Fruit fly (Drosophila melanogaster) whole organism, prepupa: ENCODE data around the gene Rpn7.
A peak's percentile ranks its signal among the peaks of the same experiment; 100 is the strongest.

Experiments
- Blimp-1 ChIP-seq: fragments of 200-800 bp; sonication (Bioruptor generic); optimal IDR thresholded peaks from 3 replicates; lab custom pipeline; 2017; ENCODE audit warnings: missing biosample characterization, missing genetic modification characterization, mild to moderate bottlenecking, moderate library complexity, missing genetic modification reagents
- CG10631 ChIP-seq: fragments of 200-800 bp; sonication (Bioruptor generic); optimal IDR thresholded peaks from 2 replicates; lab custom pipeline; 2016; ENCODE audit warnings: missing biosample characterization, missing genetic modification characterization
- CG11294 ChIP-seq: fragments of 200-800 bp; sonication (Bioruptor generic); IDR thresholded peaks from 2 replicates; pipeline ENCODE4 v1.3.6; 2022; ENCODE audit warnings: missing biosample characterization, missing genetic modification characterization
- CG11902 ChIP-seq: fragments of 200-800 bp; sonication (Bioruptor generic); optimal IDR thresholded peaks from 3 replicates; lab custom pipeline; 2016; ENCODE audit warnings: missing biosample characterization, missing genetic modification characterization
- CG15336 ChIP-seq: fragments of 200-800 bp; sonication (Bioruptor generic); IDR thresholded peaks from 2 replicates; pipeline ENCODE4 v1.3.6; 2022; ENCODE audit warnings: missing biosample characterization, missing genetic modification characterization
- CG1621 ChIP-seq: fragments of 200-800 bp; sonication (Bioruptor generic); optimal IDR thresholded peaks from 3 replicates; lab custom pipeline; 2018; ENCODE audit warnings: missing biosample characterization, mild to moderate bottlenecking, missing genetic modification characterization
- CG16779 ChIP-seq: fragments of 200-800 bp; sonication (Bioruptor generic); optimal IDR thresholded peaks from 3 replicates; lab custom pipeline; 2017; ENCODE audit warnings: missing biosample characterization, mild to moderate bottlenecking, missing genetic modification characterization
- CG3032 ChIP-seq: fragments of 200-800 bp; optimal IDR thresholded peaks from 2 replicates; lab custom pipeline; 2019; ENCODE audit warnings: missing biosample characterization, mild to moderate bottlenecking, missing genetic modification characterization, moderate library complexity
- CG31627 ChIP-seq: fragments of 200-800 bp; sonication (Bioruptor generic); optimal IDR thresholded peaks from 3 replicates; lab custom pipeline; 2016; ENCODE audit warnings: missing biosample characterization, missing genetic modification characterization
- CG32006 ChIP-seq: fragments of 200-800 bp; sonication (Bioruptor generic); optimal IDR thresholded peaks from 3 replicates; lab custom pipeline; 2017; ENCODE audit warnings: missing biosample characterization, mild to moderate bottlenecking, missing genetic modification characterization
- CG34406 ChIP-seq: fragments of 200-800 bp; sonication (Bioruptor generic); optimal IDR thresholded peaks from 3 replicates; lab custom pipeline; 2016; ENCODE audit warnings: missing biosample characterization, missing genetic modification characterization
- CG4318 ChIP-seq: fragments of 200-800 bp; sonication (Bioruptor generic); optimal IDR thresholded peaks from 3 replicates; lab custom pipeline; 2017; ENCODE audit warnings: missing biosample characterization, mild to moderate bottlenecking, missing genetic modification characterization
- CG6276 ChIP-seq: fragments of 200-800 bp; sonication (Bioruptor generic); optimal IDR thresholded peaks from 2 replicates; lab custom pipeline; 2017; ENCODE audit warnings: missing biosample characterization, mild to moderate bottlenecking, missing genetic modification characterization
- CG6808 ChIP-seq: fragments of 200-800 bp; sonication (Bioruptor generic); optimal IDR thresholded peaks from 3 replicates; lab custom pipeline; 2017; ENCODE audit warnings: missing biosample characterization, missing genetic modification characterization, mild to moderate bottlenecking, moderate library complexity, missing genetic modification reagents
- CG6854 ChIP-seq: fragments of 200-800 bp; sonication (Bioruptor generic); optimal IDR thresholded peaks from 2 replicates; lab custom pipeline; 2017; ENCODE audit warnings: missing biosample characterization, mild to moderate bottlenecking, missing genetic modification characterization
- Eip75B ChIP-seq: fragments of 200-800 bp; sonication (Bioruptor generic); optimal IDR thresholded peaks from 3 replicates; lab custom pipeline; 2016; ENCODE audit warnings: missing biosample characterization, missing genetic modification characterization
- Eip78C ChIP-seq: fragments of 200-800 bp; sonication (Bioruptor generic); peaks from one replicate; lab custom pipeline; 2016; ENCODE audit warnings: missing biosample characterization, missing genetic modification characterization
- Eip93F ChIP-seq: fragments of 200-800 bp; sonication (Bioruptor generic); optimal IDR thresholded peaks from 2 replicates; lab custom pipeline; 2016; ENCODE audit warnings: missing biosample characterization, mild to moderate bottlenecking, missing genetic modification characterization
- Ets21C ChIP-seq: fragments of 200-800 bp; sonication (Bioruptor generic); optimal IDR thresholded peaks from 3 replicates; lab custom pipeline; 2016; ENCODE audit warnings: missing biosample characterization, missing genetic modification characterization
- Ets96B ChIP-seq: fragments of 200-800 bp; optimal IDR thresholded peaks from 2 replicates; lab custom pipeline; 2019; ENCODE audit warnings: missing biosample characterization, mild to moderate bottlenecking, missing genetic modification characterization, moderate library complexity
- Gug ChIP-seq: fragments of 200-800 bp; sonication (Bioruptor generic); IDR thresholded peaks from 2 replicates; pipeline ENCODE4 v1.3.6; 2022; ENCODE audit warnings: missing biosample characterization, missing genetic modification characterization
- Hr38 ChIP-seq: sonication (Bioruptor generic); optimal IDR thresholded peaks from 2 replicates; lab custom pipeline; 2016; ENCODE audit warnings: missing biosample characterization, missing genetic modification characterization
- Hr4 ChIP-seq: fragments of 200-800 bp; sonication (Bioruptor generic); optimal IDR thresholded peaks from 3 replicates; lab custom pipeline; 2016; ENCODE audit warnings: missing biosample characterization, missing genetic modification characterization
- Met ChIP-seq: fragments of 200-800 bp; sonication (Bioruptor generic); optimal IDR thresholded peaks from 3 replicates; lab custom pipeline; 2016; ENCODE audit warnings: missing biosample characterization, missing genetic modification characterization
- OdsH ChIP-seq: fragments of 200-800 bp; sonication (Bioruptor generic); optimal IDR thresholded peaks from 3 replicates; lab custom pipeline; 2016; ENCODE audit warnings: missing biosample characterization, missing genetic modification characterization
- Smox ChIP-seq: fragments of 200-800 bp; sonication (Bioruptor generic); optimal IDR thresholded peaks from 3 replicates; lab custom pipeline; 2016; ENCODE audit warnings: missing biosample characterization, missing genetic modification characterization
- Sox102F ChIP-seq: fragments of 200-800 bp; sonication (Bioruptor generic); optimal IDR thresholded peaks from 2 replicates; lab custom pipeline; 2016; ENCODE audit warnings: missing biosample characterization, mild to moderate bottlenecking, missing genetic modification characterization
- Sox14 ChIP-seq: fragments of 200-800 bp; sonication (Bioruptor generic); optimal IDR thresholded peaks from 3 replicates; lab custom pipeline; 2016; ENCODE audit warnings: missing biosample characterization, missing genetic modification characterization
- Sox15 ChIP-seq: fragments of 200-800 bp; sonication (Bioruptor generic); optimal IDR thresholded peaks from 3 replicates; lab custom pipeline; 2016; ENCODE audit warnings: missing biosample characterization, missing genetic modification characterization
- achi ChIP-seq: fragments of 200-800 bp; sonication (Bioruptor generic); optimal IDR thresholded peaks from 3 replicates; lab custom pipeline; 2016; ENCODE audit warnings: missing biosample characterization, missing genetic modification characterization
- acj6 ChIP-seq: fragments of 200-800 bp; sonication (Bioruptor generic); optimal IDR thresholded peaks from 3 replicates; lab custom pipeline; 2016; ENCODE audit warnings: missing biosample characterization, missing genetic modification characterization
- cyc ChIP-seq: fragments of 200-800 bp; sonication (Bioruptor generic); optimal IDR thresholded peaks from 3 replicates; lab custom pipeline; 2016; ENCODE audit warnings: missing biosample characterization, missing genetic modification characterization
- dac ChIP-seq: fragments of 200-800 bp; sonication (Bioruptor generic); optimal IDR thresholded peaks from 2 replicates; lab custom pipeline; 2017; ENCODE audit warnings: missing biosample characterization, mild to moderate bottlenecking, missing genetic modification characterization
- dsx ChIP-seq: fragments of 200-800 bp; optimal IDR thresholded peaks from 3 replicates; lab custom pipeline; 2019; ENCODE audit warnings: missing biosample characterization, mild to moderate bottlenecking, missing genetic modification characterization, moderate library complexity; ENCODE audit not compliant: poor library complexity, severe bottlenecking
- eg ChIP-seq: fragments of 200-800 bp; sonication (Bioruptor generic); IDR thresholded peaks from 3 replicates; pipeline ENCODE4 v1.3.6; 2022; ENCODE audit warnings: missing biosample characterization, missing genetic modification characterization
- esn ChIP-seq: fragments of 200-800 bp; sonication (Bioruptor generic); optimal IDR thresholded peaks from 2 replicates; lab custom pipeline; 2016; ENCODE audit warnings: missing biosample characterization, mild to moderate bottlenecking, missing genetic modification characterization, moderate library complexity
- fd59A ChIP-seq: fragments of 200-800 bp; sonication (Bioruptor generic); optimal IDR thresholded peaks from 2 replicates; lab custom pipeline; 2017; ENCODE audit warnings: missing biosample characterization, mild to moderate bottlenecking, missing genetic modification characterization, missing genetic modification reagents
- fd85E ChIP-seq: fragments of 200-800 bp; sonication (Bioruptor generic); optimal IDR thresholded peaks from 3 replicates; lab custom pipeline; 2016; ENCODE audit warnings: missing biosample characterization, missing genetic modification characterization
- fkh ChIP-seq: fragments of 200-800 bp; sonication (Bioruptor generic); optimal IDR thresholded peaks from 3 replicates; lab custom pipeline; 2017; ENCODE audit warnings: missing biosample characterization, mild to moderate bottlenecking, missing genetic modification characterization, moderate library complexity
- lz ChIP-seq: fragments of 200-800 bp; sonication (Bioruptor generic); optimal IDR thresholded peaks from 3 replicates; lab custom pipeline; 2016; ENCODE audit warnings: missing biosample characterization, missing genetic modification characterization
- net ChIP-seq: fragments of 200-800 bp; sonication (Bioruptor generic); optimal IDR thresholded peaks from 3 replicates; lab custom pipeline; 2016; ENCODE audit warnings: missing biosample characterization, missing genetic modification characterization
- pdm3 ChIP-seq: fragments of 200-800 bp; sonication (Bioruptor generic); optimal IDR thresholded peaks from 3 replicates; lab custom pipeline; 2016; ENCODE audit warnings: missing biosample characterization, missing genetic modification characterization
- salr ChIP-seq, 2 experiments: fragments of 200-800 bp; sonication (Bioruptor generic); optimal IDR thresholded peaks; 3 replicates each; lab custom pipeline; 2016 to 2018; ENCODE audit warnings: missing biosample characterization in 2 of 2, missing genetic modification characterization in 2 of 2, mild to moderate bottlenecking in 1 of 2
- ss ChIP-seq, 2 experiments: fragments of 200-800 bp; sonication (Bioruptor generic); optimal IDR thresholded peaks; 2 replicates in 1 of 2; 3 replicates in 1 of 2; lab custom pipeline; 2017 to 2018; ENCODE audit warnings: mild to moderate bottlenecking in 2 of 2, missing biosample characterization in 2 of 2, missing genetic modification characterization in 2 of 2, moderate library complexity in 1 of 2
- topi ChIP-seq: fragments of 200-800 bp; sonication (Bioruptor generic); optimal IDR thresholded peaks from 3 replicates; lab custom pipeline; 2016; ENCODE audit warnings: missing biosample characterization, missing genetic modification characterization

Rpn7 gene

dm6 chr3R:22464611-22465113 is 2.8 kb upstream of the Rpn7 start, which contains the start of gene CG7054:
CG7054 (plus strand) TSS chr3R:22464985.
- TF ChIP-seq esn = peak; percentile 40
- no peak for TF ChIP-seq CG16779 (tag; lab: Kevin White, UChicago)
- no peak for TF ChIP-seq CG1621 (tag; lab: Kevin White, UChicago)
- peak; percentile 19 for TF ChIP-seq Sox14 (GFP tag; lab: Kevin White, UChicago)
- no peak for TF ChIP-seq lz (GFP tag; lab: Kevin White, UChicago)
- no peak for TF ChIP-seq Eip75B (GFP tag; lab: Kevin White, UChicago)
- peak; percentile 76 for TF ChIP-seq Eip78C
- 0 out of 2 replicates have a peak, but pooled peaks have one; percentile 13 for TF ChIP-seq Gug (GFP tag; lab: Robert Waterston, UW)
- no peak for TF ChIP-seq Smox (GFP tag; lab: Kevin White, UChicago)

dm6 chr3R:22456007-22456406 is 5.8 kb downstream of the Rpn7 start:
- TF ChIP-seq CG4318 (GFP tag; lab: Kevin White, UChicago) = no peak
- peak; percentile 25 for TF ChIP-seq fkh
- TF ChIP-seq Eip78C = peak; percentile 15

- TF ChIP-seq Sox15 (GFP tag; lab: Kevin White, UChicago) (no peak), eg (GFP tag; lab: Robert Waterston, UW) (0 out of 3 replicates have a peak, but pooled peaks have one; percentile 13), Sox102F (no peak), Hr38 (GFP tag; lab: Kevin White, UChicago) (no peak), CG6808 (peak; percentile 53), dsx (GFP tag; lab: Kevin White, UChicago) (no peak), Eip75B (GFP tag; lab: Kevin White, UChicago) (peak; percentile 52), CG34406 (GFP tag; lab: Kevin White, UChicago) (peak; percentile 32), Met (GFP tag; lab: Kevin White, UChicago) (no peak), Smox (GFP tag; lab: Kevin White, UChicago) (no peak), CG16779 (tag; lab: Kevin White, UChicago) (peak; percentile 35), acj6 (GFP tag; lab: Kevin White, UChicago) (no peak), Ets96B (tag; lab: Kevin White, UChicago) (peak; percentile 45), CG3032 (tag; lab: Kevin White, UChicago) (peak; percentile 38), fd85E (no peak), fkh (no peak), net (GFP tag; lab: Kevin White, UChicago) (peak; percentile 26), CG32006 (GFP tag; lab: Kevin White, UChicago) (peak; percentile 72), fd59A (GFP tag; lab: Kevin White, UChicago) (peak; percentile 16), Sox14 (GFP tag; lab: Kevin White, UChicago) (peak; percentile 32), CG31627 (GFP tag; lab: Kevin White, UChicago) (no peak), salr (GFP tag; optimal IDR thresholded peaks at IDR 0.05; lab: Kevin White, UChicago) (no peak), esn (peak; percentile 20), OdsH (GFP tag; lab: Kevin White, UChicago) (no peak), dac (no peak), Hr4 (GFP tag; lab: Kevin White, UChicago) (no peak), CG6854 (no peak), cyc (no peak), Ets21C (GFP tag; lab: Kevin White, UChicago) (no peak), topi (GFP tag; lab: Kevin White, UChicago) (peak; percentile 2), pdm3 (GFP tag; lab: Kevin White, UChicago) (peak; percentile 34), CG11902 (GFP tag; lab: Kevin White, UChicago) (peak; percentile 13), CG15336 (no peak), CG11294 (GFP tag; lab: Robert Waterston, UW) (no peak; the same call in 1 of the 2 replicates), Blimp-1 (GFP tag; lab: Kevin White, UChicago) (no peak), Eip93F (no peak), CG6276 (peak; percentile 27), achi (GFP tag; lab: Kevin White, UChicago) (peak; percentile 52), Gug (GFP tag; lab: Robert Waterston, UW) (no peak), ss (GFP tag; optimal IDR thresholded peaks at IDR 0.05; lab: Kevin White, UChicago) (peak in 1 of 2 experiments; percentile 48), CG10631 (peak; percentile 20)
Observed at dm6 chr3R:22455335-22455985, 6.4 kb downstream of the Rpn7 start.
